Fruit fly (Drosophila melanogaster) whole organism, embryonic: ENCODE results near the gene Tengl1.

ENCODE experiments used
- Ada2b ChIP-seq: fragments of 200-800 bp; sonication (Bioruptor generic); IDR thresholded peaks from 2 replicates; pipeline ENCODE4 v1.3.6; 2022; ENCODE audit warnings: missing biosample characterization, missing genetic modification characterization
- Adf1 ChIP-seq: fragments of 200-800 bp; sonication (Bioruptor generic); IDR thresholded peaks from 2 replicates; pipeline ENCODE4 v1.3.6; 2022; ENCODE audit warnings: missing biosample characterization, missing genetic modification characterization
- Asciz ChIP-seq: fragments of 200-800 bp; sonication (Bioruptor generic); optimal IDR thresholded peaks from 2 replicates; lab custom pipeline; 2017; ENCODE audit warnings: missing biosample characterization, mild to moderate bottlenecking, missing genetic modification characterization, missing genetic modification reagents
- Atf6 ChIP-seq: fragments of 200-800 bp; sonication (Bioruptor generic); IDR thresholded peaks from 2 replicates; pipeline ENCODE4 v1.3.6; 2022; ENCODE audit warnings: missing biosample characterization, missing genetic modification characterization
- B-H2 ChIP-seq: fragments of 200-800 bp; sonication (Bioruptor generic); optimal IDR thresholded peaks from 2 replicates; lab custom pipeline; 2018; ENCODE audit warnings: missing biosample characterization, mild to moderate bottlenecking, missing genetic modification characterization
- CG10274 ChIP-seq: fragments of 200-800 bp; sonication (Bioruptor generic); optimal IDR thresholded peaks from 3 replicates; lab custom pipeline; 2017; ENCODE audit warnings: missing biosample characterization, mild to moderate bottlenecking, missing genetic modification characterization
- CG1233 ChIP-seq: fragments of 200-800 bp; sonication (Bioruptor generic); optimal IDR thresholded peaks from 4 replicates; lab custom pipeline; 2018; ENCODE audit warnings: missing biosample characterization, mild to moderate bottlenecking, missing genetic modification characterization
- CG13123 ChIP-seq: fragments of 200-800 bp; sonication (Bioruptor generic); optimal IDR thresholded peaks from 2 replicates; lab custom pipeline; 2016; ENCODE audit warnings: missing biosample characterization, missing genetic modification characterization
- CG13894 ChIP-seq: fragments of 200-800 bp; sonication (Bioruptor generic); optimal IDR thresholded peaks from 3 replicates; lab custom pipeline; 2018; ENCODE audit warnings: missing biosample characterization, mild to moderate bottlenecking, missing genetic modification characterization, moderate library complexity
- CG14710 ChIP-seq: fragments of 200-800 bp; sonication (Bioruptor generic); optimal IDR thresholded peaks from 3 replicates; lab custom pipeline; 2019; ENCODE audit warnings: missing biosample characterization, mild to moderate bottlenecking, missing genetic modification characterization, moderate library complexity
- CG16813 ChIP-seq: fragments of 200-800 bp; sonication (Bioruptor generic); IDR thresholded peaks from 3 replicates; pipeline ENCODE4 v1.3.6; 2022; ENCODE audit warnings: missing biosample characterization, missing genetic modification characterization; ENCODE audit not compliant: partially characterized antibody
- CG17328 ChIP-seq: fragments of 200-800 bp; sonication (Bioruptor generic); IDR thresholded peaks from 2 replicates; pipeline ENCODE4 v1.3.6; 2022; ENCODE audit warnings: missing biosample characterization, missing genetic modification characterization
- CG17385 ChIP-seq: fragments of 200-800 bp; sonication (Bioruptor generic); optimal IDR thresholded peaks from 3 replicates; lab custom pipeline; 2018; ENCODE audit warnings: missing biosample characterization, mild to moderate bottlenecking, missing genetic modification characterization
- CG30020 ChIP-seq: fragments of 200-800 bp; optimal IDR thresholded peaks from 2 replicates; lab custom pipeline; 2019; ENCODE audit warnings: missing biosample characterization, mild to moderate bottlenecking, missing genetic modification characterization, moderate library complexity
- CG4360 ChIP-seq: fragments of 200-800 bp; sonication (Bioruptor generic); IDR thresholded peaks from 2 replicates; pipeline ENCODE4 v1.3.6; 2022; ENCODE audit warnings: missing biosample characterization, missing genetic modification characterization
- CG7556 ChIP-seq: fragments of 200-800 bp; sonication (Bioruptor generic); optimal IDR thresholded peaks from 2 replicates; lab custom pipeline; 2017; ENCODE audit warnings: missing biosample characterization, mild to moderate bottlenecking, missing genetic modification characterization
- CG9437 ChIP-seq: fragments of 200-800 bp; sonication (Bioruptor generic); optimal IDR thresholded peaks from 2 replicates; lab custom pipeline; 2018; ENCODE audit warnings: missing biosample characterization, mild to moderate bottlenecking, missing genetic modification characterization
- D ChIP-seq, 2 experiments: fragments of 200-800 bp in 1 of 2; fragments of >200 bp in 1 of 2; sonication (Bioruptor generic) in 1 of 2; optimal IDR thresholded peaks; 2 replicates in 1 of 2; 3 replicates in 1 of 2; lab custom pipeline; 2017; ENCODE audit warnings: mild to moderate bottlenecking in 1 of 2, missing biosample characterization in 1 of 2, missing genetic modification characterization in 1 of 2, missing genetic modification reagents in 1 of 2
- Dip3 ChIP-seq: fragments of 200-800 bp; sonication (Bioruptor generic); optimal IDR thresholded peaks from 3 replicates; lab custom pipeline; 2016; ENCODE audit warnings: missing biosample characterization, missing genetic modification characterization
- Doc2 ChIP-seq: fragments of 200-800 bp; sonication (Bioruptor generic); IDR thresholded peaks from 2 replicates; pipeline ENCODE4 v1.3.6; 2022; ENCODE audit warnings: missing biosample characterization, missing genetic modification characterization
- ERR ChIP-seq: fragments of 200-800 bp; sonication (Bioruptor generic); optimal IDR thresholded peaks from 2 replicates; lab custom pipeline; 2016; ENCODE audit warnings: missing biosample characterization, missing genetic modification characterization
- GATAe ChIP-seq: fragments of 200-800 bp; sonication (Bioruptor generic); conservative IDR thresholded peaks from 2 replicates; pipeline ENCODE4 v1.3.6; 2022; ENCODE audit warnings: missing biosample characterization, missing genetic modification characterization
- H2.0 ChIP-seq: fragments of 200-800 bp; sonication (Bioruptor generic); IDR thresholded peaks from 2 replicates; pipeline ENCODE4 v1.3.6; 2022; ENCODE audit warnings: missing biosample characterization, missing genetic modification characterization
- Hand ChIP-seq: fragments of 200-800 bp; sonication (Bioruptor generic); optimal IDR thresholded peaks from 2 replicates; lab custom pipeline; 2017; ENCODE audit warnings: mild to moderate bottlenecking, missing biosample characterization, missing genetic modification reagents, missing genetic modification characterization
- Hmr ChIP-seq: fragments of 200-800 bp; sonication (Bioruptor generic); optimal IDR thresholded peaks from 3 replicates; lab custom pipeline; 2017; ENCODE audit warnings: mild to moderate bottlenecking, missing biosample characterization, missing genetic modification reagents, missing genetic modification characterization
- Hmx ChIP-seq: fragments of 200-800 bp; sonication (Bioruptor generic); optimal IDR thresholded peaks from 2 replicates; lab custom pipeline; 2016; ENCODE audit warnings: missing biosample characterization, missing genetic modification characterization
- Hsf ChIP-seq: fragments of 200-800 bp; sonication (Bioruptor generic); optimal IDR thresholded peaks from 3 replicates; lab custom pipeline; 2016; ENCODE audit warnings: missing biosample characterization, missing genetic modification characterization
- cato ChIP-seq: fragments of 200-800 bp; sonication (Bioruptor generic); optimal IDR thresholded peaks from 2 replicates; lab custom pipeline; 2016; ENCODE audit warnings: missing biosample characterization, missing genetic modification characterization, borderline replicate concordance
- chinmo ChIP-seq: fragments of 200-800 bp; sonication (Bioruptor generic); IDR thresholded peaks from 4 replicates; pipeline ENCODE4 v1.3.6; 2022; ENCODE audit warnings: missing biosample characterization, missing genetic modification characterization; ENCODE audit not compliant: partially characterized antibody
- esg ChIP-seq: fragments of 200-800 bp; sonication (Bioruptor generic); conservative IDR thresholded peaks from 2 replicates; pipeline ENCODE4 v1.3.6; 2022; ENCODE audit warnings: missing biosample characterization, missing genetic modification characterization
- gcm ChIP-seq: fragments of 200-800 bp; sonication (Bioruptor generic); optimal IDR thresholded peaks from 2 replicates; lab custom pipeline; 2019; ENCODE audit warnings: missing biosample characterization, mild to moderate bottlenecking, missing genetic modification characterization, moderate library complexity
- grau ChIP-seq: fragments of 200-800 bp; optimal IDR thresholded peaks from 3 replicates; lab custom pipeline; 2019; ENCODE audit warnings: missing biosample characterization, mild to moderate bottlenecking, missing genetic modification characterization, moderate library complexity
- kni ChIP-seq: fragments of 200-800 bp; sonication (Bioruptor generic); optimal IDR thresholded peaks from 3 replicates; lab custom pipeline; 2017; ENCODE audit warnings: mild to moderate bottlenecking, missing biosample characterization, missing genetic modification reagents, missing genetic modification characterization
- lmd ChIP-seq: fragments of 200-800 bp; sonication (Bioruptor generic); IDR thresholded peaks from 2 replicates; pipeline ENCODE4 v1.3.6; 2022; ENCODE audit warnings: missing biosample characterization, missing genetic modification characterization
- lola ChIP-seq, 3 experiments: fragments of >200 bp in 2 of 3; fragments of 200-800 bp in 1 of 3; sonication (Bioruptor generic) in 1 of 3; optimal IDR thresholded peaks; 2 replicates each; lab custom pipeline; 2017 to 2019; ENCODE audit warnings: missing biosample characterization in 3 of 3, missing genetic modification characterization in 3 of 3, mild to moderate bottlenecking in 1 of 3, moderate library complexity in 1 of 3
- mam ChIP-seq: fragments of 200-800 bp; sonication (Bioruptor generic); optimal IDR thresholded peaks from 3 replicates; lab custom pipeline; 2016; ENCODE audit warnings: missing biosample characterization, missing genetic modification characterization
- onecut ChIP-seq: fragments of 200-800 bp; sonication (Bioruptor generic); IDR thresholded peaks from 2 replicates; pipeline ENCODE4 v1.3.6; 2022; ENCODE audit warnings: missing biosample characterization, missing genetic modification characterization
- peb ChIP-seq: fragments of 200-800 bp; sonication (Bioruptor generic); IDR thresholded peaks from 2 replicates; pipeline ENCODE4 v1.3.6; 2022; ENCODE audit warnings: missing biosample characterization, missing genetic modification characterization
- scrt ChIP-seq: fragments of 200-800 bp; sonication (Bioruptor generic); optimal IDR thresholded peaks from 2 replicates; lab custom pipeline; 2018; ENCODE audit warnings: missing biosample characterization, mild to moderate bottlenecking, missing genetic modification characterization, moderate library complexity
- sisA ChIP-seq: fragments of 200-800 bp; sonication (Bioruptor generic); IDR thresholded peaks from 2 replicates; pipeline ENCODE4 v1.3.6; 2022; ENCODE audit warnings: missing biosample characterization, missing genetic modification characterization
- sr ChIP-seq: fragments of 200-800 bp; sonication (Bioruptor generic); IDR thresholded peaks from 3 replicates; pipeline ENCODE4 v1.3.6; 2022; ENCODE audit warnings: missing biosample characterization, missing genetic modification characterization
- sug ChIP-seq: fragments of 200-800 bp; optimal IDR thresholded peaks from 2 replicates; lab custom pipeline; 2019; ENCODE audit warnings: missing biosample characterization, mild to moderate bottlenecking, missing genetic modification characterization, moderate library complexity
- toy ChIP-seq: fragments of 200-800 bp; sonication (Bioruptor generic); IDR thresholded peaks from 2 replicates; pipeline ENCODE4 v1.3.6; 2022; ENCODE audit warnings: missing biosample characterization, missing genetic modification characterization
- trem ChIP-seq: fragments of 200-800 bp; optimal IDR thresholded peaks from 3 replicates; lab custom pipeline; 2019; ENCODE audit warnings: missing biosample characterization, mild to moderate bottlenecking, missing genetic modification characterization, moderate library complexity
- twi ChIP-seq: fragments of 200-800 bp; optimal IDR thresholded peaks from 2 replicates; lab custom pipeline; 2019; ENCODE audit warnings: missing biosample characterization, mild to moderate bottlenecking, missing genetic modification characterization, moderate library complexity
- unpg ChIP-seq: fragments of 200-800 bp; sonication (Bioruptor generic); optimal IDR thresholded peaks from 3 replicates; lab custom pipeline; 2018; ENCODE audit warnings: missing biosample characterization, mild to moderate bottlenecking, missing genetic modification characterization, moderate library complexity
- wor ChIP-seq: fragments of 200-800 bp; sonication (Bioruptor generic); IDR thresholded peaks from 2 replicates; pipeline ENCODE4 v1.3.6; 2022; ENCODE audit warnings: missing biosample characterization, missing genetic modification characterization
- yki ChIP-seq: fragments of >200 bp; optimal IDR thresholded peaks from 3 replicates; lab custom pipeline; 2018
- zen ChIP-seq: fragments of 200-800 bp; sonication (Bioruptor generic); optimal IDR thresholded peaks from 3 replicates; lab custom pipeline; 2018; ENCODE audit warnings: missing biosample characterization, mild to moderate bottlenecking, missing genetic modification characterization, moderate library complexity
- zfh2 ChIP-seq: fragments of 200-800 bp; sonication (Bioruptor generic); optimal IDR thresholded peaks from 2 replicates; lab custom pipeline; 2016; ENCODE audit warnings: missing biosample characterization, missing genetic modification characterization

Gene Tengl1

DNA sequence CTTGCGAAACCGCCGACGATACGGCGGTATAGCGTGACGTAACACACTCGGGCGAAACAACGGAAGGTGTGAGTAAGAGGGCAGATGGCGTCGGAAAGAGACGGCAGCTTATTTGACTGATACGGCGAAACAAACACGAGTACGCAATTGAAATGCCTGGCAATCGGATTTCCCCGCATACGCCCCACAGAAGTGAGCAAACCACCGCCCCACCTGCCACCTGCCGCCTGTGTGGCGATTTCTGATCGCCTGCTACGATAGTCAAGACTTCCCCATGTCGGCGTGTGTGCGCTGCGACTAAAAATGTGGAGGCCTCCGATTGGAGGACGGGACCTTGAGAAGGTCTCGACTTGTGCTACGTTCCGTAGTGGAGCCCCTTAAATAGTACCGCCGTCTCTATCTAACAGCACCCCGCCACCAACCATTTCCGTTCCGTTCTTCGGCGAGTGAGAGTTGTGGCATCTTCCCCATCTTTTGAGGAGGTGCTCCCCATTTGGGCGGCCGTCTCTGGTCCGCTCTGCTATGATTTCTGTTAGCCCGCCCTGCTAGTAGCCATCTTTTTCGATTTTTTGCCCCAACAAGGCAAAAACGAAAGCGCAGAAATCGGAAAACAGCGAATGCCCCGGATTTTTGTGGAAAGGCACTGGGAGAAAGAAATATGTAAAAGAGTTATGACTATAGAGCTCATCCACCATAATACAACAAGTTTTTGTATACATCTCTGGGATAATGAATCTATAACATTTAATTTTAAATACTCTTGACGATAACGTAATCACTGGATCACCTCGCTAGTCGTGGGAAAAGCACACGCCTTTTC is 41.6 kb downstream of the Tengl1 start (continued):
- peak; percentile 50 for TF ChIP-seq CG10274
- peak; percentile 86 for TF ChIP-seq CG7556
- TF ChIP-seq Adf1 (GFP tag; lab: Robert Waterston, UW), result no peak
- no peak for TF ChIP-seq yki
- TF ChIP-seq gcm (GFP tag; lab: Kevin White, UChicago), result peak; percentile 49
- TF ChIP-seq wor, result no peak
- peak; percentile 57 for TF ChIP-seq zen
- TF ChIP-seq trem, result peak; percentile 65
- no peak for TF ChIP-seq Ada2b (GFP tag; lab: Robert Waterston, UW)
- no peak for TF ChIP-seq Doc2 (GFP tag; lab: Robert Waterston, UW)
- TF ChIP-seq cato (GFP tag; lab: Kevin White, UChicago), result peak; percentile 70
- TF ChIP-seq mam (GFP tag; lab: Kevin White, UChicago), result peak; percentile 85
- TF ChIP-seq CG14710 (tag; lab: Kevin White, UChicago), result peak; percentile 82
- no peak for TF ChIP-seq sr (GFP tag; lab: Robert Waterston, UW)
- peak; percentile 94 for TF ChIP-seq CG9437
- TF ChIP-seq lmd (GFP tag; lab: Robert Waterston, UW), result no peak
- TF ChIP-seq CG16813 (GFP tag; lab: Robert Waterston, UW), result no peak
- TF ChIP-seq toy, result no peak
- TF ChIP-seq D (optimal IDR thresholded peaks at IDR 0.05; lab: Kevin White, UChicago), result no peak
- TF ChIP-seq D (GFP tag; optimal IDR thresholded peaks at IDR 0.05; lab: Kevin White, UChicago), result peak; percentile 87
- peak; percentile 55 for TF ChIP-seq Hmx (GFP tag; lab: Kevin White, UChicago)
- peak; percentile 28 for TF ChIP-seq B-H2
- TF ChIP-seq Hsf (GFP tag; lab: Kevin White, UChicago), result peak; percentile 82
- TF ChIP-seq peb (GFP tag; lab: Robert Waterston, UW), result no peak
- TF ChIP-seq H2.0 (GFP tag; lab: Robert Waterston, UW), result no peak
- TF ChIP-seq GATAe, result no peak
- TF ChIP-seq twi, result peak; percentile 61
- peak; percentile 91 for TF ChIP-seq unpg (GFP tag; lab: Kevin White, UChicago)
- no peak for TF ChIP-seq chinmo (GFP tag; lab: Robert Waterston, UW)
- peak; percentile 50 for TF ChIP-seq Hand (GFP tag; lab: Kevin White, UChicago)
- peak; percentile 79 for TF ChIP-seq CG17385 (GFP tag; lab: Kevin White, UChicago)
- peak; percentile 73 for TF ChIP-seq ERR
- peak; percentile 84 for TF ChIP-seq Hmr (GFP tag; lab: Kevin White, UChicago)
- peak; percentile 68 for TF ChIP-seq zfh2 (GFP tag; lab: Kevin White, UChicago)
- TF ChIP-seq sisA (GFP tag; lab: Robert Waterston, UW), result no peak
- TF ChIP-seq kni, result peak; percentile 84
- no peak for TF ChIP-seq CG4360 (GFP tag; lab: Robert Waterston, UW)
- TF ChIP-seq CG30020, result peak; percentile 26
- TF ChIP-seq lola (GFP tag; optimal IDR thresholded peaks at IDR 0.05; lab: Kevin White, UChicago), result peak in 1 of 3 experiments; percentile 83

- TF ChIP-seq sug (tag; lab: Kevin White, UChicago) (peak; percentile 83), Asciz (GFP tag; lab: Kevin White, UChicago) (no peak), grau (tag; lab: Kevin White, UChicago) (no peak), esg (GFP tag; lab: Robert Waterston, UW) (no peak), CG1233 (GFP tag; lab: Kevin White, UChicago) (no peak), onecut (GFP tag; lab: Robert Waterston, UW) (peak; percentile 81), Atf6 (GFP tag; lab: Robert Waterston, UW) (no peak), CG17328 (GFP tag; lab: Robert Waterston, UW) (no peak), CG13123 (no peak), CG13894 (peak; percentile 86), Dip3 (no peak), scrt (GFP tag; lab: Kevin White, UChicago) (peak; percentile 52)
These were observed 42.3 kb downstream of the Tengl1 start for dm6 chr2L:2198119-2198494.
